Fruit fly (Drosophila melanogaster): Measurements from ENCODE around the gene CG42488.

The CG42488 gene

DNA sequence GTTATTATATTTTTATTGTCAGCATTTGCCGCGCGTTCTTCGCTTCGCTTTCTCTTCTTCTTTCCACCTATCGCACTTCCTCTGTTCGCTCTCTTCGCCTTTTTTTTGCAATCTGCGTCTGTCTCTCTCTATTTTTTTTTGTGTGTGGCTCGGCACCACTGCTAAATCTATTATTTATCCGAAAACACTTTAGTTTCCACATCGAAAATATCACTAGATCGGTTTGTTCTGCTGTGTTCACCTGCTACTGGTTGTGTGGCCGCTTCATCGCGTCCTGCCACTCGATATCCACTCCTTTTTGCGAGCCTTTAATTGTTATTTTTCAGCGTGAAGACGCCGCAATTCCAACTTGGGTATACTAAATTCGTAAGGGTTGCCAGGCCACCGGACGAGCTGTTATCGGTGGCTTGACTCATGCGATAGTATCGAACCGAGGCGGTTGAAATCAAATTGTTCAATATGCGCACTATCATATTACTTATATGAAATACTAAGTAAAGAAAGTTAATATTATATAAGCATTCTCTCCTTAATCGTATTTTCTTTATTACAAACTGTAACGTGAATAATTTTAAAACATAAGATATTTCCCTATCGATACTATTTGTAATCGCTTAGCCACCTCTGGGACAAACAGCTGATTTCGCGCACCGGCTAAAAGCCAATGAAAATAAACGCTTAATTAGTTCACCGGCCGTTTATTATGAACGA lies at the start of gene CG42488, which contains the start of the genes XNP and CG5116 (continued):
- TF ChIP-seq CG11762 (GFP tag; optimal IDR thresholded peaks at IDR 0.05; ENCODE audit: insufficient read depth), result no peak
- TF ChIP-seq Ets21C (GFP tag; optimal IDR thresholded peaks at IDR 0.05), result no peak
- TF ChIP-seq CG34406 (GFP tag; optimal IDR thresholded peaks at IDR 0.05), result peak; percentile 26
- no peak for TF ChIP-seq achi (GFP tag; optimal IDR thresholded peaks at IDR 0.05)
- TF ChIP-seq Sox14 (GFP tag; optimal IDR thresholded peaks at IDR 0.05), result peak; percentile 57
- TF ChIP-seq Eip75B (GFP tag; optimal IDR thresholded peaks at IDR 0.05), result no peak
- TF ChIP-seq Gug (GFP tag; IDR thresholded peaks at IDR 0.05), result no peak
- no peak for TF ChIP-seq Hr4 (GFP tag; optimal IDR thresholded peaks at IDR 0.05)
- TF ChIP-seq lz (GFP tag; optimal IDR thresholded peaks at IDR 0.05), result peak; percentile 62

DNA sequence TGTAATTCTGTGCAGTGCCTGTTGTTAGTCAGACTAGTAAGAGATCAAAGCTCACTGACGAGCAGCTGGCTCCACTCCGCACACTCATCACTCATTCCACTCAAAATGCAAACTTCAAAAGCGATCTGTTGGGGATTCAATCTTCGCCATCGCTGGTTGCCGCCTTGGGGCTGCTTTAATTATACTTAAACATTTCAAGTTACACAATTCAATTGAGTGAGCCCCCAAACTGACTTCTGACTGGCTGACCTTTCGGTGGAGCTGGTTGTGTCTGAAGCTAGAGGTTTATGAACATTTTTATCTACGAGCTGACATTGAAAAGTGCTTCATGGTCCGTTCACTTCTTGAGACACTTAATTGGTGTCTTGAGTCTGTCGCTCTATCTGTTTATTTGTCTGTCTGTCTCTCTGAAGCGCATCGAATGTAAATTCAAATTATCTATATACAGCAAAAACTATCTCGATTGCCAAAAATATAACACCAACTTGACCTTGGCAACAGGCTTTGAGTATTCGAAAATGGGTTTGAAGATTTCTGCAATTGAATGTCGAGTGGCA lies 45.6 kb upstream of the CG42488 start:
- TF ChIP-seq fkh (GFP tag; optimal IDR thresholded peaks at IDR 0.05), result no peak
- no peak for TF ChIP-seq CG10631 (GFP tag; optimal IDR thresholded peaks at IDR 0.05)
- TF ChIP-seq Eip75B (GFP tag; optimal IDR thresholded peaks at IDR 0.05), result no peak
- no peak for TF ChIP-seq Lpt (GFP tag; optimal IDR thresholded peaks at IDR 0.05)
- TF ChIP-seq svp (GFP tag), result peak; percentile 23
- no peak for TF ChIP-seq CG15336 (GFP tag; IDR thresholded peaks at IDR 0.05)

DNA sequence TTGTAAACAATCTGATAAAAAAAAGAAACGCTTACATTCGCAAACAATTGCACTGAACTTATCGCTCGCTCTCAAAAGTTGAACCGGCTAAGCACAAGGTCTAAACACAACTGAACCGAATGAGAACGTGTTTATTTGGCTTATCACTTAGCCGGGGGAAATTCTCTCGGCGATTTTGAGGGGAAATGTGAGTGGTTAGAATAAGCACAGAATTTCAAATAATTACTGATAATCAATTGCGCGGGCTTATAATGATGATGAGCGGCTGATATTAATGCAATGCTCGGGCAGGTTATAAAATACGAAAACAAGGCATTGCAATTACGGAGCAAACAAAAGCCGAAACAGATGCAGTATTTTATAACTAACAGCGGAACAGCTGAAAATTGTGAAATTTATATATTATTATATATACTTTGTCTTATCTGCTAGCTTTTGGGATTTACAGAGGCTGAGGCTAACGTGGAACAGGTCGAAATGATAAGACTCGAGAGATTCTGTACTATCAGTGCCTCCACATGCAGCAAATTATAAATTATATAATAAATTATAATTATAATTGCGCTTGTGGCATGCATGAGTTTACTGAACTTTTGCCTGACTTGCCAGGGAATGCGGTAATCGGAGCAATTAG lies 44.4 kb upstream of the CG42488 start:
- TF ChIP-seq acj6 (GFP tag; optimal IDR thresholded peaks at IDR 0.05), result no peak
- TF ChIP-seq CG31627 (GFP tag; optimal IDR thresholded peaks at IDR 0.05), result no peak
- TF ChIP-seq vri (GFP tag; optimal IDR thresholded peaks at IDR 0.05), result peak; percentile 43
- no peak for TF ChIP-seq spab (GFP tag; optimal IDR thresholded peaks at IDR 0.05)
- no peak for TF ChIP-seq CG4318 (GFP tag; optimal IDR thresholded peaks at IDR 0.05)
- no peak for TF ChIP-seq CG10631 (GFP tag; optimal IDR thresholded peaks at IDR 0.05)
- no peak for TF ChIP-seq CG3032 (tag; optimal IDR thresholded peaks at IDR 0.05)
- no peak for TF ChIP-seq net (GFP tag; optimal IDR thresholded peaks at IDR 0.05)
- no peak for TF ChIP-seq CG3919 (GFP tag; optimal IDR thresholded peaks at IDR 0.05)
- peak; percentile 88 for TF ChIP-seq svp (GFP tag)
- no peak for TF ChIP-seq Hr39 (GFP tag; optimal IDR thresholded peaks at IDR 0.05)

DNA sequence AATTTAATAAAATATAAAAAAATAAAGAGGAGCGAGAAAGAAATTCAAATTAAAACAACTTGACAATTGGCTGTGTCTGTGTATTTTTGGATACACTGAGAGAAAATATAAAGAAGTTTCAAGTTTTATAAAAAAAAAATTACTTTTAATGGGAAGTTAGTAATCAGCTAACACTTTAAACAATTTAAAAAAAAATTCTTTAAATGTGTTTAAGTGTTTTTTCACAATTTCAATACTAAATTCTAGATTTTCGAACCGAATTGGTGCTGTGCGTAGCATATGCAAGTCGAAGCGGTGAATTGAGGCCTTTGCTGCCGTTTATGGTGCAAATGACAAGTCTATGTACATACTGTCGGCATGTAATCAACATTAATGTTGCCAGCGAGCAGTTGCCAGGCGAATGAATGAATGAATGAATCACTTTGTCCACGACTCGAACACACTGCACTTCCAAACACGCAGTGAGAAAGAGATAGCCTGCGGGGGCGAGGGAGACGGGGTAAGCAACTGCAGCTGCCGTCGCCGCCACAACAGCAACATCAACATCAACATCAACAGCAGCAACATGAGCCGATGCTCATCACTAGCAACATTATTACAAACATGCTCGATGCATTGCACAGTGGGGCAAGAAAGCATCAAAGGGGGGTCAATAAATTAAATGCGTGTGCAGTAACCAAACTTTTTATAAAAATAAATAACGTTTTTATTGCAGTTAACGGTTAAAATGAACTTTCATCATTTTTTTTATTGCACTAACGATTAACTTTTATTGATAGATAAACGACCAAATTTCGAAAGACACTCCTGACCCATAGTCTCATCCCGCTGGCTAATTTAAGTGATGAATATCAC lies 37.1 kb upstream of the CG42488 start:
- TF ChIP-seq Sox15 (GFP tag; optimal IDR thresholded peaks at IDR 0.05) (peak; percentile 82), CG3919 (GFP tag; optimal IDR thresholded peaks at IDR 0.05) (peak; percentile 91), CG6276 (GFP tag; optimal IDR thresholded peaks at IDR 0.05) (peak; percentile 83), Smox (GFP tag; optimal IDR thresholded peaks at IDR 0.05) (peak; percentile 67), fd85E (GFP tag; optimal IDR thresholded peaks at IDR 0.05) (peak; percentile 54), pdm3 (GFP tag; optimal IDR thresholded peaks at IDR 0.05) (peak; percentile 91), CG6792 (GFP tag; optimal IDR thresholded peaks at IDR 0.05) (peak; percentile 90), Sox14 (GFP tag; optimal IDR thresholded peaks at IDR 0.05) (peak; percentile 89), topi (GFP tag; optimal IDR thresholded peaks at IDR 0.05) (peak; percentile 84), CG31627 (GFP tag; optimal IDR thresholded peaks at IDR 0.05) (peak; percentile 82), Sox102F (GFP tag; optimal IDR thresholded peaks at IDR 0.05) (peak; percentile 77), fd59A (GFP tag; optimal IDR thresholded peaks at IDR 0.05) (peak; percentile 83), CG3032 (tag; optimal IDR thresholded peaks at IDR 0.05) (peak; percentile 84), CG34406 (GFP tag; optimal IDR thresholded peaks at IDR 0.05) (peak; percentile 81), Hr4 (GFP tag; optimal IDR thresholded peaks at IDR 0.05) (peak; percentile 94), dac (GFP tag; optimal IDR thresholded peaks at IDR 0.05) (peak; percentile 90), eg (GFP tag; IDR thresholded peaks at IDR 0.05) (peak; percentile 91), CG4318 (GFP tag; optimal IDR thresholded peaks at IDR 0.05) (peak; percentile 92), Hr39 (GFP tag; optimal IDR thresholded peaks at IDR 0.05) (peak; percentile 80), OdsH (GFP tag; optimal IDR thresholded peaks at IDR 0.05) (peak; percentile 91), Ets21C (GFP tag; optimal IDR thresholded peaks at IDR 0.05) (peak; percentile 74), achi (GFP tag; optimal IDR thresholded peaks at IDR 0.05) (peak; percentile 90), dsx (GFP tag; optimal IDR thresholded peaks at IDR 0.05; ENCODE audit: poor library complexity, severe bottlenecking) (peak; percentile 87), Ets96B (tag; optimal IDR thresholded peaks at IDR 0.05) (peak; percentile 92), CG8319 (GFP tag; optimal IDR thresholded peaks at IDR 0.05) (peak; percentile 76), svp (GFP tag) (peak; percentile 91), CG16779 (tag; optimal IDR thresholded peaks at IDR 0.05) (peak; percentile 80), CG6163 (GFP tag; IDR thresholded peaks at IDR 0.05) (peak; percentile 91), acj6 (GFP tag; optimal IDR thresholded peaks at IDR 0.05) (peak; percentile 89)
